Fruit fly (Drosophila melanogaster): ENCODE results near the gene Ipk2.

Ipk2 gene

DNA sequence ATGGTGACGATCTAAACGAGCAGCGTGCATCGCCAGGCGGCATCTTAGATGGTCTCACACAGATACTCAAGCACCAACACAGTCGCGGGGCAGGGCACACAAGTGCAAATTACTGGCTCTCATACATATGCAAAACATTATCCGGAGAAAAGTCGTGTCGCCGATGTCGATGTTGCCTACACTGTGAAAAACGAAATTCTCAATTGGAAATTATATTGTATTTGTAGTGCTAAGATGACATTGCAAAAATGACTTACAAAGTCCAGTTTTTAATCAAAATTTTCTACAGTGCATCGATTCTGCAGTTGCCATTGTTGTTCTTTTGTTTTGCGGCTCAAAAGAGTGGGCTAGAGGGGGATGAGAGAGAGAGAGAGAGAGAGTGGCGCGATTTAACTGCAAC lies 45.7 kb upstream of the Ipk2 start:
- TF ChIP-seq Hr83 (GFP tag; optimal IDR thresholded peaks at IDR 0.05; ENCODE audit: poor library complexity, severe bottlenecking) (no peak), Myc (optimal IDR thresholded peaks at IDR 0.05) (no peak), Mio (GFP tag; optimal IDR thresholded peaks at IDR 0.05) (no peak), OdsH (GFP tag; optimal IDR thresholded peaks at IDR 0.05) (peak; percentile 4)

- peak; percentile 16 for TF ChIP-seq ey (GFP tag; optimal IDR thresholded peaks at IDR 0.05)
- TF ChIP-seq Hr83 (GFP tag; optimal IDR thresholded peaks at IDR 0.05; ENCODE audit: poor library complexity, severe bottlenecking): no peak
- TF ChIP-seq pan (optimal IDR thresholded peaks at IDR 0.05): no peak
- peak; percentile 31 for TF ChIP-seq fru (GFP tag; optimal IDR thresholded peaks at IDR 0.05)
- peak; percentile 41 for TF ChIP-seq h (GFP tag; optimal IDR thresholded peaks at IDR 0.05)
- peak; percentile 41 for TF ChIP-seq woc (GFP tag; optimal IDR thresholded peaks at IDR 0.05)
- TF ChIP-seq foxo (GFP tag; optimal IDR thresholded peaks at IDR 0.05): peak in 1 of 2 experiments; percentile 39
- TF ChIP-seq Mio (GFP tag; optimal IDR thresholded peaks at IDR 0.05): no peak
- no peak for TF ChIP-seq N (GFP tag; optimal IDR thresholded peaks at IDR 0.05)
- peak; percentile 23 for TF ChIP-seq psq (GFP tag; optimal IDR thresholded peaks at IDR 0.05)
- peak; percentile 36 for TF ChIP-seq rgr (GFP tag; optimal IDR thresholded peaks at IDR 0.05)
Measured at dm6 chr2L:615023-615422, 41.0 kb upstream of the Ipk2 start.

DNA sequence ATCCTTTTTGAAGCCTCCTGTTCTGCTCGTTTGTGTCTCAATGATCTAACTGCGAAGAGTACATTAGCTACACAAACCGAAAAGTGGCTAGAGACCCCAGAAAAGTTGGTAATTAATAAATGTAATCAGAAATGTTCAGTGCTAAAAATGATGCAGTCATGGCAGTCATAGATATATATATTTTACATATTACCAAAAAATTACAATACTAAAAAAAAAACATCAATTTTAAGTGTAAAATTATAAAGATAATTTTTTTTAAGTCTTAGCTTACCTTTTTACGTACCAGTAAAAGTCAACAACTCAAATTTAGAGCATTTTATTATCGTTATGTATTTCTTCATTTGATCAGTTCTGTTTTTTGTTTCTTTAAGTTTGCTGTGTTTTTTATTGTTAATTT lies 38.7 kb upstream of the Ipk2 start:
- TF ChIP-seq Mio (GFP tag; optimal IDR thresholded peaks at IDR 0.05) (no peak), OdsH (GFP tag; optimal IDR thresholded peaks at IDR 0.05) (no peak), usp (GFP tag; optimal IDR thresholded peaks at IDR 0.05) (no peak), HLH106 (tag; optimal IDR thresholded peaks at IDR 0.05) (peak; percentile 4), Sp1 (GFP tag; optimal IDR thresholded peaks at IDR 0.05) (peak; percentile 7), woc (GFP tag; optimal IDR thresholded peaks at IDR 0.05) (no peak), br (GFP tag; optimal IDR thresholded peaks at IDR 0.05) (no peak), rgr (GFP tag; optimal IDR thresholded peaks at IDR 0.05) (no peak), Dfd (GFP tag; optimal IDR thresholded peaks at IDR 0.05) (no peak), Rel (GFP tag; optimal IDR thresholded peaks at IDR 0.05) (no peak), Rel (tag; optimal IDR thresholded peaks at IDR 0.05) (no peak)

DNA sequence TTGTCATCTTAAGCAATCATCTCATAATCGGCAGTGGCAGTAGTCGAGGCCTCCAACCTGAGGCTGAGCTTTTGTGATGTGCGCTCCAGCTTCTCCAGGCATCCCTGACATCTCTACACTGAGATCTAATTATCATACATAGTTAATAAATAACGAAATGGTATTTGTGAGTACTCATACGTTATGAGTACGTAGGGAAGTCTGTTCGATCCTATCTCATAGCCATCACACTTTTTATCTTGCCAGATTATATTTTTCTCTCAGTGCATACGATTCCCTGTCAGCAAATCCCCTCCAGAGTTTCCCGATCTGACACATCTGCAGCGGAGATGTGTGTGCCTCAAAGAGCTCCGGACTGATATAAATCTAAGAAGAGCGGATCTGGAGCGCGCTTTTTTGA lies 35.4 kb upstream of the Ipk2 start:
- TF ChIP-seq foxo (GFP tag; optimal IDR thresholded peaks at IDR 0.05): peak in 1 of 2 experiments; percentile 19
- TF ChIP-seq h (GFP tag; optimal IDR thresholded peaks at IDR 0.05): peak; percentile 12
- no peak for TF ChIP-seq Sp1 (GFP tag; optimal IDR thresholded peaks at IDR 0.05)

- TF ChIP-seq usp (GFP tag; optimal IDR thresholded peaks at IDR 0.05) (no peak), brk (GFP tag; optimal IDR thresholded peaks at IDR 0.05) (no peak), Sp1 (GFP tag; optimal IDR thresholded peaks at IDR 0.05) (no peak), lola (GFP tag; optimal IDR thresholded peaks at IDR 0.05) (no peak), OdsH (GFP tag; optimal IDR thresholded peaks at IDR 0.05) (no peak), Hr83 (GFP tag; optimal IDR thresholded peaks at IDR 0.05; ENCODE audit: poor library complexity, severe bottlenecking) (no peak), h (GFP tag; optimal IDR thresholded peaks at IDR 0.05) (no peak), sv (GFP tag; optimal IDR thresholded peaks at IDR 0.05) (no peak), HLH106 (tag; optimal IDR thresholded peaks at IDR 0.05) (no peak), pan (optimal IDR thresholded peaks at IDR 0.05) (no peak)
Measured at dm6 chr2L:608143-608542, 34.1 kb upstream of the Ipk2 start.

dm6 chr2L:606952-607351 lies 32.9 kb upstream of the Ipk2 start:
- TF ChIP-seq foxo (GFP tag; optimal IDR thresholded peaks at IDR 0.05): peak in 1 of 2 experiments; percentile 9
- TF ChIP-seq usp (GFP tag; optimal IDR thresholded peaks at IDR 0.05): no peak
- TF ChIP-seq ey (GFP tag; optimal IDR thresholded peaks at IDR 0.05): peak; percentile 19
- TF ChIP-seq dl (GFP tag; optimal IDR thresholded peaks at IDR 0.05; ENCODE audit: insufficient read depth in 1 of 2, partially characterized antibody in 2 of 2): no peak
- TF ChIP-seq rgr (GFP tag; optimal IDR thresholded peaks at IDR 0.05): peak; percentile 6
- TF ChIP-seq h (GFP tag; optimal IDR thresholded peaks at IDR 0.05): peak; percentile 39
- TF ChIP-seq Rel (GFP tag; optimal IDR thresholded peaks at IDR 0.05): no peak
- no peak for TF ChIP-seq Rel (tag; optimal IDR thresholded peaks at IDR 0.05)
- peak; percentile 35 for TF ChIP-seq fru (GFP tag; optimal IDR thresholded peaks at IDR 0.05)
- peak; percentile 7 for TF ChIP-seq br (GFP tag; optimal IDR thresholded peaks at IDR 0.05)
- no peak for TF ChIP-seq OdsH (GFP tag; optimal IDR thresholded peaks at IDR 0.05)
- TF ChIP-seq woc (GFP tag; optimal IDR thresholded peaks at IDR 0.05): peak; percentile 10

- peak; percentile 74 for TF ChIP-seq br (GFP tag; optimal IDR thresholded peaks at IDR 0.05)
- no peak for TF ChIP-seq sv (GFP tag; optimal IDR thresholded peaks at IDR 0.05)
- TF ChIP-seq ey (GFP tag; optimal IDR thresholded peaks at IDR 0.05): peak; percentile 59
- peak; percentile 79 for TF ChIP-seq OdsH (GFP tag; optimal IDR thresholded peaks at IDR 0.05)
- TF ChIP-seq h (GFP tag; optimal IDR thresholded peaks at IDR 0.05): peak; percentile 70
- TF ChIP-seq Myc (optimal IDR thresholded peaks at IDR 0.05): no peak
- TF ChIP-seq fru (GFP tag; optimal IDR thresholded peaks at IDR 0.05): peak; percentile 63
- no peak for TF ChIP-seq usp (GFP tag; optimal IDR thresholded peaks at IDR 0.05)
- TF ChIP-seq psq (GFP tag; optimal IDR thresholded peaks at IDR 0.05): peak; percentile 55
- TF ChIP-seq CG32264 (GFP tag; optimal IDR thresholded peaks at IDR 0.05): peak; percentile 28
- TF ChIP-seq rgr (GFP tag; optimal IDR thresholded peaks at IDR 0.05): peak; percentile 70
- TF ChIP-seq tai (GFP tag; optimal IDR thresholded peaks at IDR 0.05): peak; percentile 65
- TF ChIP-seq brk (GFP tag; optimal IDR thresholded peaks at IDR 0.05): peak; percentile 42
- TF ChIP-seq dmrt93B (GFP tag; optimal IDR thresholded peaks at IDR 0.05): peak; percentile 64
- TF ChIP-seq Jra (GFP tag; optimal IDR thresholded peaks at IDR 0.05): peak; percentile 39
- TF ChIP-seq CG9705 (GFP tag; optimal IDR thresholded peaks at IDR 0.05): peak; percentile 57
- no peak for TF ChIP-seq GATAd (GFP tag; optimal IDR thresholded peaks at IDR 0.05)
- no peak for TF ChIP-seq lola (GFP tag; optimal IDR thresholded peaks at IDR 0.05)
- no peak for TF ChIP-seq Abd-B (GFP tag; optimal IDR thresholded peaks at IDR 0.05)
- TF ChIP-seq Dif (GFP tag; optimal IDR thresholded peaks at IDR 0.05; ENCODE audit: partially characterized antibody): no peak
- no peak for TF ChIP-seq jim (GFP tag; optimal IDR thresholded peaks at IDR 0.05)
- no peak for TF ChIP-seq sage (GFP tag; optimal IDR thresholded peaks at IDR 0.05)
- TF ChIP-seq HLH106 (tag; optimal IDR thresholded peaks at IDR 0.05): peak; percentile 85
Measured at dm6 chr2L:606165-606564, 32.1 kb upstream of the Ipk2 start.

Data from whole organism, wandering third instar larva.